Fruit fly (Drosophila melanogaster): ENCODE data around the gene CG9330.

CG9330 gene

DNA sequence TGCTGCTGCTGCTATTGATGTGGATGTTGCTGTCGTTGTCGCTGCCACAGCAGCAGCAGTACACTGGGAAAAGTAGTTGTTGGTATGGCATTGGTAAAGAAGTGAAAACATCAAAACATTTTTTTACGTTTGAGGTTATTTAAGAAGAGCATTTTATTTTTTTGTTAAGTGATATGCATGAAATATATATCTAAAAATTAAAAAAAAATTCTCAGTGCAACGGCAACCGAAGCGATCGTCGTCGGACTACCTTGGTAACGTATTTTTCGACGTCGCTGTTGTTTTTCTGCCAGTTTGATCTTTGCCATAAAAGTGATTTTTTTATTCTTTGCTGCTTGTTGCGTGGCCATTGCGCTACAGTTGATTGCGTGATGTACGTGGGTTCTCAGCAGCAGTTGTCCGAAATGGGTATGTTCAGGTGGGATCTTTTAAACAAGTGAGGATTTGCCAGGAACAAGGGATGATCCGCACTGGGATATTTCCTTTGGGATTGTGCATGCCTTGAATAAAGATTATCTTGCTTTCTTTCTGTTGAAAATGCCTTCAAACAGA, 25.3 kb upstream of the CG9330 start (continued):
- TF ChIP-seq bbx (GFP tag; IDR thresholded peaks at IDR 0.05; ENCODE audit: partially characterized antibody) (no peak), CG7987 (GFP tag; optimal IDR thresholded peaks at IDR 0.05) (peak; percentile 78), Doc2 (GFP tag; IDR thresholded peaks at IDR 0.05) (no peak), Antp (GFP tag; optimal IDR thresholded peaks at IDR 0.05) (peak; percentile 88), CG4730 (GFP tag; IDR thresholded peaks at IDR 0.05) (peak; percentile 92), pita (GFP tag; optimal IDR thresholded peaks at IDR 0.05) (no peak), CG17359 (tag; optimal IDR thresholded peaks at IDR 0.05) (peak; percentile 96), Mrtf (GFP tag; IDR thresholded peaks at IDR 0.05) (peak; percentile 93), CG3726 (GFP tag; IDR thresholded peaks at IDR 0.05) (peak; percentile 92), Dip2 (GFP tag; IDR thresholded peaks at IDR 0.05) (no peak), C15 (GFP tag; IDR thresholded peaks at IDR 0.05) (peak; percentile 70; the same call in 1 of the 3 replicates), ERR (GFP tag; optimal IDR thresholded peaks at IDR 0.05) (peak; percentile 67), Six4 (GFP tag; optimal IDR thresholded peaks at IDR 0.05) (peak; percentile 91), CG3065 (GFP tag; optimal IDR thresholded peaks at IDR 0.05) (peak; percentile 88), CG34224 (GFP tag; IDR thresholded peaks at IDR 0.05; ENCODE audit: partially characterized antibody) (no peak), CG6765 (GFP tag; optimal IDR thresholded peaks at IDR 0.05) (peak; percentile 88), zfh2 (GFP tag; optimal IDR thresholded peaks at IDR 0.05) (peak; percentile 90), Meics (GFP tag; optimal IDR thresholded peaks at IDR 0.05) (peak; percentile 93), CG2889 (GFP tag; IDR thresholded peaks at IDR 0.05) (peak; percentile 91), fd102C (GFP tag; optimal IDR thresholded peaks at IDR 0.05) (peak; percentile 99), Trl (optimal IDR thresholded peaks at IDR 0.05) (no peak), Trl (GFP tag; optimal IDR thresholded peaks at IDR 0.05) (peak; percentile 94), CG10543 (GFP tag; optimal IDR thresholded peaks at IDR 0.05) (peak; percentile 87), Neu2 (GFP tag; optimal IDR thresholded peaks at IDR 0.05; ENCODE audit: borderline replicate concordance) (peak; percentile 87), gsb-n (tag; optimal IDR thresholded peaks at IDR 0.05) (peak; percentile 97), z (GFP tag; IDR thresholded peaks at IDR 0.05) (peak; percentile 77; the same call in 2 of the 3 replicates), CG12155 (GFP tag; optimal IDR thresholded peaks at IDR 0.05) (peak; percentile 93), ci (GFP tag; IDR thresholded peaks at IDR 0.05) (peak; percentile 97), tgo (GFP tag; IDR thresholded peaks at IDR 0.05) (peak; percentile 93), schlank (tag; optimal IDR thresholded peaks at IDR 0.05) (peak; percentile 88), ssp (GFP tag; IDR thresholded peaks at IDR 0.05) (peak; percentile 87), pan (optimal IDR thresholded peaks at IDR 0.05) (no peak), pan (GFP tag; optimal IDR thresholded peaks at IDR 0.05 in 1 of 2, IDR thresholded peaks at IDR 0.05 in 1 of 2) (peak in 1 of 2 experiments; percentile 94), CG1792 (GFP tag; optimal IDR thresholded peaks at IDR 0.05) (peak; percentile 81), corto (GFP tag; optimal IDR thresholded peaks at IDR 0.05) (peak; percentile 92), pum (GFP tag; optimal IDR thresholded peaks at IDR 0.05) (peak; percentile 94), jumu (GFP tag; optimal IDR thresholded peaks at IDR 0.05) (peak; percentile 88), CG7839 (tag; optimal IDR thresholded peaks at IDR 0.05) (peak; percentile 97), insv (GFP tag; optimal IDR thresholded peaks at IDR 0.05) (peak in 1 of 2 experiments; percentile 76), repo (GFP tag; optimal IDR thresholded peaks at IDR 0.05) (peak; percentile 76), ara (GFP tag; IDR thresholded peaks at IDR 0.05) (peak; percentile 97), CG13775 (GFP tag; optimal IDR thresholded peaks at IDR 0.05) (peak; percentile 95), CG10147 (GFP tag; optimal IDR thresholded peaks at IDR 0.05) (peak; percentile 94), CG8281 (tag; optimal IDR thresholded peaks at IDR 0.05) (peak; percentile 82), CG3163 (GFP tag; optimal IDR thresholded peaks at IDR 0.05) (peak; percentile 68), nmo (GFP tag; optimal IDR thresholded peaks at IDR 0.05) (peak; percentile 97), CG11696 (GFP tag; IDR thresholded peaks at IDR 0.05) (peak; percentile 85; the same call in 1 of the 2 replicates), gsb (GFP tag; IDR thresholded peaks at IDR 0.05) (peak; percentile 88), eyg (GFP tag; optimal IDR thresholded peaks at IDR 0.05) (peak; percentile 68), BtbVII (GFP tag; optimal IDR thresholded peaks at IDR 0.05) (peak; percentile 90), CG10209 (GFP tag; optimal IDR thresholded peaks at IDR 0.05) (peak; percentile 95)
